Comparison of ENCODE assay signal across 2 fruit fly cellular contexts in genomic region chr3L:635016-635363, dm6.
TF ChIP-seq lines count a peak whose summit lies in the region.

No protein-coding gene starts in this region.

- no peak for TF ChIP-seq CTCF in whole organism, embryonic (GFP tag; optimal IDR thresholded peaks at IDR 0.05; lab: Kevin White, UChicago)

TF ChIP-seq in whole organism, embryonic, 481 proteins besides CTCF, POLR2A, EP300 and RAD21 (continues in another document):
- peak in 1 of 2 experiments; percentile 96 for TF ChIP-seq Hr78 (GFP tag; optimal IDR thresholded peaks at IDR 0.05; lab: Kevin White, UChicago)
- TF ChIP-seq Blimp-1 (GFP tag; optimal IDR thresholded peaks at IDR 0.05; lab: Kevin White, UChicago): peak; percentile 85
- TF ChIP-seq Ptx1 (GFP tag; IDR thresholded peaks at IDR 0.05; lab: Robert Waterston, UW): no peak
- no peak for TF ChIP-seq CG12236 (GFP tag; optimal IDR thresholded peaks at IDR 0.05; lab: Kevin White, UChicago)
- TF ChIP-seq CG7963 (GFP tag; IDR thresholded peaks at IDR 0.05; lab: Robert Waterston, UW; ENCODE audit: partially characterized antibody): no peak
- no peak for TF ChIP-seq Awh (GFP tag; IDR thresholded peaks at IDR 0.05; lab: Robert Waterston, UW)
- TF ChIP-seq CG10959 (GFP tag; IDR thresholded peaks at IDR 0.05; lab: Robert Waterston, UW): no peak
- TF ChIP-seq CG12299 (tag; optimal IDR thresholded peaks at IDR 0.05; lab: Kevin White, UChicago): no peak
- peak; percentile 21 for TF ChIP-seq CG14965 (GFP tag; optimal IDR thresholded peaks at IDR 0.05; lab: Kevin White, UChicago; ENCODE audit: borderline replicate concordance)
- no peak for TF ChIP-seq Bgb (GFP tag; IDR thresholded peaks at IDR 0.05; lab: Robert Waterston, UW; ENCODE audit: partially characterized antibody)
- no peak for TF ChIP-seq MBD-R2 (GFP tag; IDR thresholded peaks at IDR 0.05; lab: Robert Waterston, UW)
- no peak for TF ChIP-seq CG7786 (GFP tag; optimal IDR thresholded peaks at IDR 0.05; lab: Kevin White, UChicago)
- no peak for TF ChIP-seq CG11504 (tag; optimal IDR thresholded peaks at IDR 0.05; lab: Kevin White, UChicago)
- no peak for TF ChIP-seq CG2889 (GFP tag; IDR thresholded peaks at IDR 0.05; lab: Robert Waterston, UW)
- no peak for TF ChIP-seq lmd (GFP tag; IDR thresholded peaks at IDR 0.05; lab: Robert Waterston, UW)
- 0 out of 2 replicates have a peak, but pooled peaks have one; percentile 2 for TF ChIP-seq aop (GFP tag; IDR thresholded peaks at IDR 0.05; lab: Robert Waterston, UW)
- TF ChIP-seq pb (GFP tag; optimal IDR thresholded peaks at IDR 0.05; lab: Kevin White, UChicago): no peak
- no peak for TF ChIP-seq gcm2 (GFP tag; optimal IDR thresholded peaks at IDR 0.05; lab: Kevin White, UChicago)
- peak; percentile 17 for TF ChIP-seq pros (GFP tag; optimal IDR thresholded peaks at IDR 0.05; lab: Kevin White, UChicago)
- no peak for TF ChIP-seq CG12219 (GFP tag; optimal IDR thresholded peaks at IDR 0.05; lab: Kevin White, UChicago)
- no peak for TF ChIP-seq Dp (GFP tag; optimal IDR thresholded peaks at IDR 0.05; lab: Kevin White, UChicago)
- no peak for TF ChIP-seq CG15011 (GFP tag; optimal IDR thresholded peaks at IDR 0.05; lab: Kevin White, UChicago)
- peak; percentile 32 for TF ChIP-seq CG7556 (GFP tag; optimal IDR thresholded peaks at IDR 0.05; lab: Kevin White, UChicago)
- TF ChIP-seq Sry-δ (GFP tag; optimal IDR thresholded peaks at IDR 0.05; lab: Kevin White, UChicago): no peak
- peak; percentile 54 for TF ChIP-seq CG1832 (GFP tag; optimal IDR thresholded peaks at IDR 0.05; lab: Kevin White, UChicago)
- TF ChIP-seq CG10366 (GFP tag; IDR thresholded peaks at IDR 0.05; lab: Robert Waterston, UW): no peak
- 0 out of 2 replicates have a peak, but pooled peaks have one; percentile 2 for TF ChIP-seq Dip2 (GFP tag; IDR thresholded peaks at IDR 0.05; lab: Robert Waterston, UW)
- TF ChIP-seq CG17912 (GFP tag; optimal IDR thresholded peaks at IDR 0.05; lab: Kevin White, UChicago): no peak
- peak in 1 of 2 experiments; percentile 16 for TF ChIP-seq Eip74EF (GFP tag; optimal IDR thresholded peaks at IDR 0.05; lab: Kevin White, UChicago)
- no peak for TF ChIP-seq CoRest (tag; optimal IDR thresholded peaks at IDR 0.05; lab: Kevin White, UChicago)
- TF ChIP-seq lola (GFP tag; optimal IDR thresholded peaks at IDR 0.05; lab: Kevin White, UChicago): no peak
- TF ChIP-seq nmo (GFP tag; optimal IDR thresholded peaks at IDR 0.05; lab: Kevin White, UChicago): no peak
- no peak for TF ChIP-seq dm (GFP tag; optimal IDR thresholded peaks at IDR 0.05; lab: Kevin White, UChicago)
- TF ChIP-seq slbo (GFP tag; IDR thresholded peaks at IDR 0.05; lab: Robert Waterston, UW): no peak
- no peak for TF ChIP-seq cad (GFP tag; optimal IDR thresholded peaks at IDR 0.05; lab: Kevin White, UChicago)
- TF ChIP-seq CG33213 (GFP tag; optimal IDR thresholded peaks at IDR 0.05; lab: Kevin White, UChicago): no peak
- peak; percentile 73 for TF ChIP-seq kah (GFP tag; optimal IDR thresholded peaks at IDR 0.05; lab: Kevin White, UChicago)
- no peak for TF ChIP-seq Rfx (GFP tag; IDR thresholded peaks at IDR 0.05; lab: Robert Waterston, UW)
- TF ChIP-seq org-1 (GFP tag; optimal IDR thresholded peaks at IDR 0.05; lab: Kevin White, UChicago): no peak
- no peak for TF ChIP-seq CG8281 (tag; optimal IDR thresholded peaks at IDR 0.05; lab: Kevin White, UChicago)
- TF ChIP-seq gro (GFP tag; optimal IDR thresholded peaks at IDR 0.05; lab: Kevin White, UChicago): no peak
- no peak for TF ChIP-seq CG2120 (GFP tag; optimal IDR thresholded peaks at IDR 0.05; lab: Kevin White, UChicago)
- peak; percentile 86 for TF ChIP-seq sd (tag; optimal IDR thresholded peaks at IDR 0.05; lab: Kevin White, UChicago)
- peak; percentile 31; the same call in 1 of the 2 replicates for TF ChIP-seq CG10321 (GFP tag; IDR thresholded peaks at IDR 0.05; lab: Robert Waterston, UW)
- no peak for TF ChIP-seq CG34376 (GFP tag; optimal IDR thresholded peaks at IDR 0.05; lab: Kevin White, UChicago)
- peak; percentile 67 for TF ChIP-seq kni (GFP tag; optimal IDR thresholded peaks at IDR 0.05; lab: Kevin White, UChicago)

TF ChIP-seq in whole organism, pupa, 21 proteins besides CTCF, POLR2A, EP300 and RAD21:
- TF ChIP-seq fd96Ca (GFP tag; IDR thresholded peaks at IDR 0.05; lab: Robert Waterston, UW) (no peak), EcR (GFP tag; optimal IDR thresholded peaks at IDR 0.05; lab: Kevin White, UChicago) (peak; percentile 83)
